ENCODE assay signal across 1 fruit fly cellular context in genomic region chrX:8056597-8057228, dm6.
TF ChIP-seq lines count a peak whose summit lies in the region.

No protein-coding gene starts in this region.

TF ChIP-seq in whole organism, embryonic, 481 proteins besides CTCF, POLR2A, EP300 and RAD21 (continued from another document):
- no peak for TF ChIP-seq Asciz (GFP tag; optimal IDR thresholded peaks at IDR 0.05; lab: Kevin White, UChicago)
- no peak for TF ChIP-seq CoRest (tag; optimal IDR thresholded peaks at IDR 0.05; lab: Kevin White, UChicago)
- no peak for TF ChIP-seq zen2 (GFP tag; IDR thresholded peaks at IDR 0.05; lab: Robert Waterston, UW; ENCODE audit: partially characterized antibody)
- peak; percentile 68 for TF ChIP-seq phol (tag; optimal IDR thresholded peaks at IDR 0.05; lab: Kevin White, UChicago)
- TF ChIP-seq mirr (GFP tag; optimal IDR thresholded peaks at IDR 0.05; lab: Kevin White, UChicago): no peak
- no peak for TF ChIP-seq Atf-2 (GFP tag; optimal IDR thresholded peaks at IDR 0.05; lab: Kevin White, UChicago)
- TF ChIP-seq CG7357 (GFP tag; IDR thresholded peaks at IDR 0.05; lab: Robert Waterston, UW): no peak
- TF ChIP-seq pum (GFP tag; optimal IDR thresholded peaks at IDR 0.05; lab: Kevin White, UChicago): no peak
- no peak for TF ChIP-seq CG13424 (tag; optimal IDR thresholded peaks at IDR 0.05; lab: Kevin White, UChicago)
- TF ChIP-seq kay (GFP tag; optimal IDR thresholded peaks at IDR 0.05; lab: Kevin White, UChicago): no peak
- TF ChIP-seq jigr1 (GFP tag; IDR thresholded peaks at IDR 0.05; lab: Robert Waterston, UW): no peak
- no peak for TF ChIP-seq CG9215 (GFP tag; IDR thresholded peaks at IDR 0.05; lab: Robert Waterston, UW)
- 0 out of 3 replicates have a peak, but pooled peaks have one; percentile 27 for TF ChIP-seq otp (GFP tag; IDR thresholded peaks at IDR 0.05; lab: Robert Waterston, UW)
- no peak for TF ChIP-seq CG6654 (GFP tag; optimal IDR thresholded peaks at IDR 0.05; lab: Kevin White, UChicago)
- no peak for TF ChIP-seq CG17568 (GFP tag; optimal IDR thresholded peaks at IDR 0.05; lab: Kevin White, UChicago)
- no peak for TF ChIP-seq Blimp-1 (GFP tag; optimal IDR thresholded peaks at IDR 0.05; lab: Kevin White, UChicago)
- no peak for TF ChIP-seq dati (GFP tag; IDR thresholded peaks at IDR 0.05; lab: Robert Waterston, UW)
- TF ChIP-seq lilli (GFP tag; optimal IDR thresholded peaks at IDR 0.05; lab: Kevin White, UChicago): no peak
- TF ChIP-seq Mad (GFP tag; optimal IDR thresholded peaks at IDR 0.05; lab: Kevin White, UChicago): no peak
- no peak for TF ChIP-seq corto (GFP tag; optimal IDR thresholded peaks at IDR 0.05; lab: Kevin White, UChicago)
- peak; percentile 21 for TF ChIP-seq YL-1 (GFP tag; optimal IDR thresholded peaks at IDR 0.05; lab: Kevin White, UChicago)
- TF ChIP-seq CG11723 (GFP tag; optimal IDR thresholded peaks at IDR 0.05; lab: Kevin White, UChicago): no peak
- TF ChIP-seq bsh (GFP tag; optimal IDR thresholded peaks at IDR 0.05; lab: Kevin White, UChicago): peak in 1 of 2 experiments; percentile 22
- TF ChIP-seq Doc3 (GFP tag; IDR thresholded peaks at IDR 0.05; lab: Robert Waterston, UW; ENCODE audit: partially characterized antibody): no peak
- no peak for TF ChIP-seq CG32532 (GFP tag; IDR thresholded peaks at IDR 0.05; lab: Robert Waterston, UW)
- no peak for TF ChIP-seq CG7963 (GFP tag; IDR thresholded peaks at IDR 0.05; lab: Robert Waterston, UW; ENCODE audit: partially characterized antibody)
- TF ChIP-seq CG11504 (tag; optimal IDR thresholded peaks at IDR 0.05; lab: Kevin White, UChicago): no peak
- no peak for TF ChIP-seq unc-4 (GFP tag; IDR thresholded peaks at IDR 0.05; lab: Robert Waterston, UW; ENCODE audit: partially characterized antibody)
- TF ChIP-seq Drgx (GFP tag; IDR thresholded peaks at IDR 0.05; lab: Robert Waterston, UW): peak; percentile 58
- no peak for TF ChIP-seq Deaf1 (tag; optimal IDR thresholded peaks at IDR 0.05; lab: Kevin White, UChicago)
- peak; percentile 70 for TF ChIP-seq Med (GFP tag; lab: Kevin White, UChicago)
- no peak for TF ChIP-seq gt (GFP tag; IDR thresholded peaks at IDR 0.05; lab: Robert Waterston, UW)
- no peak for TF ChIP-seq CG15073 (GFP tag; optimal IDR thresholded peaks at IDR 0.05; lab: Kevin White, UChicago)
- TF ChIP-seq ewg (GFP tag; optimal IDR thresholded peaks at IDR 0.05; lab: Kevin White, UChicago): peak; percentile 38
- no peak for TF ChIP-seq pita (GFP tag; optimal IDR thresholded peaks at IDR 0.05; lab: Kevin White, UChicago)
- no peak for TF ChIP-seq MBD-R2 (GFP tag; IDR thresholded peaks at IDR 0.05; lab: Robert Waterston, UW)
